Worm (Caenorhabditis elegans) whole organism, young adult: ENCODE measurements around the gene F58E6.5.

ENCODE experiments used
- F23B12.7 ChIP-seq: sonication (generic microtip); optimal IDR thresholded peaks from 2 replicates; lab custom pipeline; 2017; ENCODE audit warnings: missing genetic modification characterization, mild to moderate bottlenecking, missing compliant biosample characterization, antibody characterized with exemption, moderate library complexity; ENCODE audit not compliant: insufficient read depth
- F49E8.2 ChIP-seq: sonication (generic microtip); optimal IDR thresholded peaks from 3 replicates; lab custom pipeline; 2017; ENCODE audit warnings: missing genetic modification characterization, mild to moderate bottlenecking, missing compliant biosample characterization, antibody characterized with exemption, moderate library complexity; ENCODE audit not compliant: insufficient read depth
- F55B11.4 ChIP-seq: sonication (generic microtip); optimal IDR thresholded peaks from 2 replicates; lab custom pipeline; 2016; ENCODE audit warnings: missing compliant biosample characterization, missing genetic modification characterization, borderline replicate concordance; ENCODE audit not compliant: insufficient read depth
- F57A8.1 ChIP-seq: fragments of 200-800 bp; sonication (Bioruptor generic); optimal IDR thresholded peaks from 2 replicates; lab custom pipeline; 2018; ENCODE audit warnings: mild to moderate bottlenecking, missing genetic modification characterization, moderate library complexity, missing compliant biosample characterization
- F57C9.4 ChIP-seq: sonication (generic microtip); optimal IDR thresholded peaks from 2 replicates; lab custom pipeline; 2017; ENCODE audit warnings: mild to moderate bottlenecking, missing genetic modification characterization, missing compliant biosample characterization
- K11D2.4 ChIP-seq: fragments of 200-800 bp; sonication (Bioruptor generic); IDR thresholded peaks from 2 replicates; pipeline ENCODE4 v1.3.6; 2022; ENCODE audit warnings: missing genetic modification reagents, missing genetic modification characterization, missing compliant biosample characterization
- K12H6.12 ChIP-seq: fragments of 200-800 bp; sonication (Bioruptor generic); optimal IDR thresholded peaks from 2 replicates; lab custom pipeline; 2018; ENCODE audit warnings: mild to moderate bottlenecking, missing genetic modification characterization, missing compliant biosample characterization
- Y53F4B.3 ChIP-seq: fragments of 200-800 bp; sonication (Bioruptor generic); IDR thresholded peaks from 2 replicates; pipeline ENCODE4 v1.3.6; 2022; ENCODE audit warnings: missing genetic modification reagents, missing genetic modification characterization, missing compliant biosample characterization
- Y53G8AR.9 ChIP-seq: fragments of 200-800 bp; sonication (Bioruptor generic); conservative IDR thresholded peaks from 2 replicates; pipeline ENCODE4 v1.3.6; 2022; ENCODE audit warnings: missing genetic modification reagents, missing genetic modification characterization, missing compliant biosample characterization
- Y56A3A.18 ChIP-seq: fragments of 200-800 bp; sonication (Bioruptor generic); IDR thresholded peaks from 2 replicates; pipeline ENCODE4 v1.3.6; 2022; ENCODE audit warnings: missing genetic modification reagents, missing genetic modification characterization, missing compliant biosample characterization
- Y79H2A.3 ChIP-seq: fragments of 200-800 bp; sonication (Bioruptor generic); conservative IDR thresholded peaks from 2 replicates; pipeline ENCODE4 v1.3.6; 2022; ENCODE audit warnings: missing genetic modification reagents, missing genetic modification characterization, missing compliant biosample characterization
- Y95B8A.8 ChIP-seq: fragments of 200-800 bp; sonication (Bioruptor generic); IDR thresholded peaks from 2 replicates; pipeline ENCODE4 v1.3.6; 2022; ENCODE audit warnings: missing genetic modification reagents, missing genetic modification characterization, missing compliant biosample characterization
- aptf-2 ChIP-seq: fragments of 200-800 bp; sonication (Bioruptor generic); conservative IDR thresholded peaks from 2 replicates; pipeline ENCODE4 v1.3.6; 2022; ENCODE audit warnings: missing genetic modification reagents, missing genetic modification characterization, missing compliant biosample characterization
- aptf-3 ChIP-seq: fragments of 200-800 bp; sonication (Bioruptor generic); IDR thresholded peaks from 2 replicates; pipeline ENCODE4 v1.3.6; 2022; ENCODE audit warnings: missing genetic modification characterization, missing compliant biosample characterization
- atf-7 ChIP-seq: sonication (generic microtip); optimal IDR thresholded peaks from 2 replicates; lab custom pipeline; 2017; ENCODE audit warnings: mild to moderate bottlenecking, missing genetic modification characterization, missing compliant biosample characterization
- athp-1 ChIP-seq: sonication (generic microtip); optimal IDR thresholded peaks from 2 replicates; lab custom pipeline; 2017; ENCODE audit warnings: mild to moderate bottlenecking, missing genetic modification characterization, missing compliant biosample characterization
- attf-6 ChIP-seq: fragments of 200-800 bp; sonication (Bioruptor generic); IDR thresholded peaks from 2 replicates; pipeline ENCODE4 v1.3.6; 2022; ENCODE audit warnings: missing genetic modification reagents, missing genetic modification characterization, missing compliant biosample characterization
- ceh-58 ChIP-seq: fragments of 200-800 bp; sonication (Bioruptor generic); IDR thresholded peaks from 2 replicates; pipeline ENCODE4 v1.3.6; 2022; ENCODE audit warnings: missing genetic modification characterization, missing compliant biosample characterization
- egl-44 ChIP-seq: fragments of 200-800 bp; sonication (Bioruptor generic); IDR thresholded peaks from 2 replicates; pipeline ENCODE4 v1.3.6; 2022; ENCODE audit warnings: missing genetic modification reagents, missing genetic modification characterization, missing compliant biosample characterization
- egrh-3 ChIP-seq: fragments of 200-800 bp; sonication (Bioruptor generic); IDR thresholded peaks from 2 replicates; pipeline ENCODE4 v1.3.6; 2022; ENCODE audit warnings: missing genetic modification reagents, missing genetic modification characterization, missing compliant biosample characterization
- fkh-3 ChIP-seq: sonication (generic microtip); optimal IDR thresholded peaks from 2 replicates; lab custom pipeline; 2016; ENCODE audit warnings: mild to moderate bottlenecking, missing genetic modification characterization, missing compliant biosample characterization
- gei-17 ChIP-seq: fragments of 200-800 bp; sonication (Bioruptor generic); optimal IDR thresholded peaks from 2 replicates; lab custom pipeline; 2018; ENCODE audit warnings: mild to moderate bottlenecking, missing genetic modification characterization, missing compliant biosample characterization
- him-1 ChIP-seq: sonication (generic microtip); optimal IDR thresholded peaks from 2 replicates; lab custom pipeline; 2016; ENCODE audit warnings: missing genotype, missing genetic modification reagents, missing genetic modification characterization, missing compliant biosample characterization
- hmg-1.2 ChIP-seq: fragments of 200-800 bp; sonication (Bioruptor generic); IDR thresholded peaks from 2 replicates; pipeline ENCODE4 v1.3.6; 2022; ENCODE audit warnings: missing genetic modification reagents, missing genetic modification characterization, missing compliant biosample characterization
- let-526 ChIP-seq: fragments of 200-800 bp; sonication (Bioruptor generic); IDR thresholded peaks from 2 replicates; pipeline ENCODE4 v1.3.6; 2022; ENCODE audit warnings: missing genetic modification reagents, missing genetic modification characterization, missing compliant biosample characterization
- lin-54 ChIP-seq: fragments of 200-800 bp; sonication (Bioruptor generic); optimal IDR thresholded peaks from 2 replicates; lab custom pipeline; 2018; ENCODE audit warnings: mild to moderate bottlenecking, missing genetic modification characterization, missing compliant biosample characterization
- lsy-27 ChIP-seq: sonication (generic microtip); optimal IDR thresholded peaks from 2 replicates; lab custom pipeline; 2017; ENCODE audit warnings: missing genetic modification characterization, mild to moderate bottlenecking, missing compliant biosample characterization, antibody characterized with exemption, missing genotype, borderline replicate concordance; ENCODE audit not compliant: insufficient read depth
- madf-8 ChIP-seq: fragments of 200-800 bp; sonication (Bioruptor generic); conservative IDR thresholded peaks from 2 replicates; pipeline ENCODE4 v1.3.6; 2022; ENCODE audit warnings: missing genetic modification reagents, missing genetic modification characterization, missing compliant biosample characterization
- nfya-2 ChIP-seq: fragments of 200-800 bp; sonication (Bioruptor generic); IDR thresholded peaks from 2 replicates; pipeline ENCODE4 v1.3.6; 2022; ENCODE audit warnings: missing genetic modification reagents, missing genetic modification characterization, missing compliant biosample characterization
- nfyb-1 ChIP-seq: fragments of 200-800 bp; sonication (Bioruptor generic); IDR thresholded peaks from 2 replicates; pipeline ENCODE4 v1.3.6; 2022; ENCODE audit warnings: missing genetic modification reagents, missing genetic modification characterization, missing compliant biosample characterization
- nhr-27 ChIP-seq: fragments of 200-800 bp; sonication (Bioruptor generic); optimal IDR thresholded peaks from 2 replicates; lab custom pipeline; 2018; ENCODE audit warnings: mild to moderate bottlenecking, missing genetic modification characterization, moderate library complexity, missing compliant biosample characterization
- pbrm-1 ChIP-seq: fragments of 200-800 bp; sonication (Bioruptor generic); IDR thresholded peaks from 2 replicates; pipeline ENCODE4 v1.3.6; 2022; ENCODE audit warnings: missing genetic modification reagents, missing genetic modification characterization, missing compliant biosample characterization
- pha-4 ChIP-seq: fragments of 150-350 bp; sonication (generic microtip); optimal IDR thresholded peaks from 2 replicates; lab custom pipeline; 2014; ENCODE audit warnings: missing biosample characterization, missing genetic modification reagents, missing genetic modification characterization
- rpc-1 ChIP-seq, 2 experiments: fragments of 150-350 bp in 1 of 2; sonication (generic microtip) in 1 of 2; optimal IDR thresholded peaks; 2 replicates each; lab custom pipeline; 2014 to 2018; ENCODE audit warnings: missing biosample characterization in 1 of 2, missing genetic modification characterization in 1 of 2, missing genetic modification reagents in 1 of 2, missing genotype in 1 of 2
- sdz-38 ChIP-seq: sonication (generic microtip); optimal IDR thresholded peaks from 2 replicates; lab custom pipeline; 2016; ENCODE audit warnings: missing genotype, missing genetic modification characterization, missing compliant biosample characterization
- sea-2 ChIP-seq: fragments of 200-800 bp; sonication (Bioruptor generic); IDR thresholded peaks from 2 replicates; pipeline ENCODE4 v1.3.6; 2022; ENCODE audit warnings: missing genetic modification characterization, missing compliant biosample characterization
- snpc-1.3 ChIP-seq: sonication (generic microtip); optimal IDR thresholded peaks from 2 replicates; lab custom pipeline; 2017; ENCODE audit warnings: missing genetic modification characterization, mild to moderate bottlenecking, missing compliant biosample characterization, antibody characterized with exemption, moderate library complexity, missing genotype, missing genetic modification reagents; ENCODE audit not compliant: insufficient read depth
- snpc-3.4 ChIP-seq: sonication (generic microtip); optimal IDR thresholded peaks from 2 replicates; lab custom pipeline; 2017; ENCODE audit warnings: missing genetic modification characterization, mild to moderate bottlenecking, missing compliant biosample characterization, antibody characterized with exemption, moderate library complexity, missing genotype, missing genetic modification reagents
- tlf-1 ChIP-seq: fragments of 200-800 bp; sonication (Bioruptor generic); optimal IDR thresholded peaks from 2 replicates; lab custom pipeline; 2018; ENCODE audit warnings: mild to moderate bottlenecking, missing genetic modification characterization, missing compliant biosample characterization
- unc-130 ChIP-seq: sonication (generic microtip); optimal IDR thresholded peaks from 2 replicates; lab custom pipeline; 2016; ENCODE audit warnings: missing genetic modification reagents, missing genetic modification characterization, missing compliant biosample characterization
- unc-62 ChIP-seq: fragments of 150-350 bp; optimal IDR thresholded peaks from 2 replicates; lab custom pipeline; 2014; ENCODE audit warnings: missing biosample characterization, missing genetic modification reagents, missing genetic modification characterization
- xnd-1 ChIP-seq: sonication (generic microtip); optimal IDR thresholded peaks from 2 replicates; lab custom pipeline; 2016; ENCODE audit warnings: missing genotype, missing genetic modification reagents, missing genetic modification characterization, missing compliant biosample characterization
- ztf-18 ChIP-seq: sonication (generic microtip); optimal IDR thresholded peaks from 2 replicates; lab custom pipeline; 2016; ENCODE audit warnings: missing genotype, mild to moderate bottlenecking, missing genetic modification characterization, missing compliant biosample characterization
- ztf-22 ChIP-seq: fragments of 200-800 bp; sonication (Bioruptor generic); optimal IDR thresholded peaks from 2 replicates; lab custom pipeline; 2018; ENCODE audit warnings: mild to moderate bottlenecking, missing genetic modification characterization, moderate library complexity, missing compliant biosample characterization
- ztf-26 ChIP-seq: sonication (generic microtip); optimal IDR thresholded peaks from 2 replicates; lab custom pipeline; 2017; ENCODE audit warnings: missing genetic modification characterization, missing compliant biosample characterization

F58E6.5 gene

ce11 chrV:9730743-9731706 is 23.3 kb downstream of the F58E6.5 start (continued):
- TF ChIP-seq F49E8.2 (no peak), sdz-38 (tag; lab: Kevin White, UChicago) (no peak), rpc-1 (optimal IDR thresholded peaks at IDR 0.05; lab: Kevin White, UChicago) (no peak), rpc-1 (tag; optimal IDR thresholded peaks at IDR 0.05; lab: Kevin White, UChicago) (no peak), ztf-26 (tag; lab: Kevin White, UChicago) (peak; percentile 90), lin-54 (GFP tag; lab: Kevin White, UChicago) (peak; percentile 62), let-526 (GFP tag; lab: Robert Waterston, UW) (peak; percentile 88; the same call in 1 of the 2 replicates), ztf-22 (peak; percentile 72), Y56A3A.18 (GFP tag; lab: Robert Waterston, UW) (0 out of 2 replicates have a peak, but pooled peaks have one; percentile 6), Y53F4B.3 (GFP tag; lab: Robert Waterston, UW) (no peak), egl-44 (GFP tag; lab: Robert Waterston, UW) (peak; percentile 71; the same call in 1 of the 2 replicates), xnd-1 (tag; lab: Kevin White, UChicago) (no peak), nfyb-1 (GFP tag; lab: Robert Waterston, UW) (peak; percentile 95), F57C9.4 (tag; lab: Kevin White, UChicago) (peak; percentile 33), him-1 (tag; lab: Kevin White, UChicago) (no peak), tlf-1 (peak; percentile 72), pbrm-1 (peak; percentile 58), gei-17 (GFP tag; lab: Kevin White, UChicago) (peak; percentile 66), athp-1 (tag; lab: Kevin White, UChicago) (peak; percentile 59), egrh-3 (peak; percentile 80), Y79H2A.3 (GFP tag; lab: Robert Waterston, UW) (no peak), F57A8.1 (GFP tag; lab: Kevin White, UChicago) (peak; percentile 21), unc-62 (GFP tag; lab: Kevin White, UChicago) (peak; percentile 32), hmg-1.2 (GFP tag; lab: Robert Waterston, UW) (peak; percentile 66; the same call in 1 of the 2 replicates), pha-4 (tag; lab: Kevin White, UChicago) (no peak), F55B11.4 (tag; lab: Kevin White, UChicago) (no peak), lsy-27 (tag; lab: Kevin White, UChicago) (no peak), sea-2 (GFP tag; lab: Robert Waterston, UW) (peak; percentile 74; the same call in 1 of the 2 replicates), F23B12.7 (no peak), ceh-58 (GFP tag; lab: Robert Waterston, UW) (no peak), attf-6 (GFP tag; lab: Robert Waterston, UW) (no peak), snpc-1.3 (tag; lab: Kevin White, UChicago) (no peak), aptf-2 (GFP tag; lab: Robert Waterston, UW) (no peak), madf-8 (no peak), fkh-3 (no peak), nfya-2 (GFP tag; lab: Robert Waterston, UW) (no peak), atf-7 (peak; percentile 93), K11D2.4 (GFP tag; lab: Robert Waterston, UW) (peak; percentile 83), K12H6.12 (tag; lab: Kevin White, UChicago) (peak; percentile 98), nhr-27 (tag; lab: Kevin White, UChicago) (no peak), ztf-18 (tag; lab: Kevin White, UChicago) (peak; percentile 71), snpc-3.4 (tag; lab: Kevin White, UChicago) (no peak), aptf-3 (GFP tag; lab: Robert Waterston, UW) (no peak), Y95B8A.8 (GFP tag; lab: Robert Waterston, UW) (0 out of 2 replicates have a peak, but pooled peaks have one; percentile 33), unc-130 (GFP tag; lab: Kevin White, UChicago) (peak; percentile 12), Y53G8AR.9 (GFP tag; lab: Robert Waterston, UW) (peak; percentile 82)
